Worm (Caenorhabditis elegans) whole organism, mixed stage, embryonic: ENCODE results near the gene C06B3.16.

Experiments
- elt-3 ChIP-seq: fragments of 150-350 bp; optimal IDR thresholded peaks from 2 replicates; lab custom pipeline; 2014; ENCODE audit warnings: missing biosample characterization, missing genetic modification characterization
- lin-13 ChIP-seq: fragments of 150-350 bp; optimal IDR thresholded peaks from 2 replicates; lab custom pipeline; 2014; ENCODE audit warnings: missing biosample characterization, missing genetic modification characterization
- lsy-2 ChIP-seq: fragments of 150-350 bp; optimal IDR thresholded peaks from 2 replicates; lab custom pipeline; 2014; ENCODE audit warnings: missing biosample characterization, missing genetic modification characterization
- mep-1 ChIP-seq: fragments of 150-350 bp; optimal IDR thresholded peaks from 2 replicates; lab custom pipeline; 2017; ENCODE audit warnings: missing biosample characterization, missing genetic modification reagents, missing genetic modification characterization, inconsistent platforms
- nhr-12 ChIP-seq: fragments of 150-350 bp; optimal IDR thresholded peaks from 2 replicates; lab custom pipeline; 2014; ENCODE audit warnings: missing biosample characterization, missing genetic modification characterization
- nhr-76 ChIP-seq: sonication (generic microtip); optimal IDR thresholded peaks from 2 replicates; lab custom pipeline; 2017; ENCODE audit warnings: missing biosample characterization, missing genetic modification characterization
- pha-4 ChIP-seq: fragments of 150-350 bp; optimal IDR thresholded peaks from 2 replicates; lab custom pipeline; 2018; ENCODE audit warnings: missing biosample characterization, missing genetic modification reagents, missing genetic modification characterization
- sem-2 ChIP-seq: fragments of 200-800 bp; sonication (Bioruptor generic); optimal IDR thresholded peaks from 2 replicates; lab custom pipeline; 2018; ENCODE audit warnings: mild to moderate bottlenecking, missing genetic modification characterization, missing compliant biosample characterization
- snpc-4 ChIP-seq: fragments of 150-350 bp; optimal IDR thresholded peaks from 2 replicates; lab custom pipeline; 2014; ENCODE audit warnings: missing biosample characterization, missing genetic modification characterization
- sptf-1 ChIP-seq: sonication (generic microtip); optimal IDR thresholded peaks from 2 replicates; lab custom pipeline; 2017; ENCODE audit warnings: mild to moderate bottlenecking, missing genetic modification characterization, moderate library complexity, missing compliant biosample characterization
- tbx-8 ChIP-seq: fragments of 200-800 bp; sonication (Bioruptor generic); optimal IDR thresholded peaks from 2 replicates; lab custom pipeline; 2018; ENCODE audit warnings: mild to moderate bottlenecking, missing genetic modification characterization, moderate library complexity, missing compliant biosample characterization
- unc-62 ChIP-seq: fragments of 150-350 bp; optimal IDR thresholded peaks from 2 replicates; lab custom pipeline; 2014; ENCODE audit warnings: missing biosample characterization, missing genetic modification reagents, missing genetic modification characterization
- zip-8 ChIP-seq: fragments of 150-350 bp; optimal IDR thresholded peaks from 2 replicates; lab custom pipeline; 2014; ENCODE audit warnings: missing biosample characterization, missing genetic modification characterization
- ztf-11 ChIP-seq: fragments of 150-350 bp; optimal IDR thresholded peaks from 2 replicates; lab custom pipeline; 2014; ENCODE audit warnings: missing biosample characterization, missing genetic modification characterization

DNA sequence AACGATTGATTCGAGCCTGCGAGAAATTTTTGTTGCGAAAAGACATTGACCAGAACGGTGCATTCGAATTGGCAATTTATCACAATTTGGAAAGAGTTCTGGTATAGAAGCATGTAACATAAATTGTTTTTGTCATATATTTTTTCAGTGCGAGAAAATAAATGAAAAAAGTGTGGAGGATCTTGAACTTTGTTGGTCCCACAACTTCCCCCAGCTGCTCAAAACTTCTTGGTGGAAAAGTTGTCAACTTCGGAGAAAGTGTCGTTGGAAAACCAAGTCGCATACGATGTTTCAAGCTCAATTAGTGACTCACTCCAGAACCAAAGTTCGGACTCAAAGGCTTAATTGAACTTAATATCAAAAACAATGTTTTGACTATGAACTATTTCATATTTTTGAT lies 627 bp downstream of the C06B3.16 start:
- TF ChIP-seq unc-62 (GFP tag; lab: Kevin White, UChicago) (no peak), snpc-4 (no peak), tbx-8 (GFP tag; lab: Kevin White, UChicago) (no peak), elt-3 (tag; lab: Kevin White, UChicago) (no peak), zip-8 (no peak), ztf-11 (tag; lab: Kevin White, UChicago) (no peak), lin-13 (tag; lab: Kevin White, UChicago) (no peak), nhr-76 (no peak), lsy-2 (tag; lab: Kevin White, UChicago) (no peak), sptf-1 (tag; lab: Kevin White, UChicago) (no peak), nhr-12 (tag; lab: Kevin White, UChicago) (no peak), pha-4 (no peak), mep-1 (tag; lab: Kevin White, UChicago) (no peak), sem-2 (no peak)
